Fruit fly (Drosophila melanogaster) Kc167 (cell line): Measurements from ENCODE around the gene meso18E.

Source experiments
- Myc ChIP-seq: fragments of >200 bp; optimal IDR thresholded peaks from 2 replicates; lab custom pipeline; 2017; ENCODE audit warnings: missing external identifiers
- Sin3A ChIP-seq: fragments of >200 bp; optimal IDR thresholded peaks from 2 replicates; lab custom pipeline; 2018; ENCODE audit warnings: missing external identifiers
- h ChIP-seq: fragments of >200 bp; optimal IDR thresholded peaks from 3 replicates; lab custom pipeline; 2018; ENCODE audit warnings: missing external identifiers
- insv ChIP-seq: fragments of >200 bp; optimal IDR thresholded peaks from 3 replicates; lab custom pipeline; 2018; ENCODE audit warnings: missing external identifiers
- psq ChIP-seq: fragments of >200 bp; optimal IDR thresholded peaks from 2 replicates; lab custom pipeline; 2017; ENCODE audit warnings: missing external identifiers
- ttk ChIP-seq: sonication (Bioruptor generic); optimal IDR thresholded peaks from 2 replicates; lab custom pipeline; 2017; ENCODE audit warnings: missing external identifiers

The meso18E gene

dm6 chrX:19712898-19713627 is at the start of gene meso18E:
meso18E (minus strand) TSS chrX:19713045.
- TF ChIP-seq Sin3A (lab: Kevin White, UChicago) (no peak), h (no peak), psq (lab: Kevin White, UChicago) (no peak), ttk (no peak), Myc (lab: Kevin White, UChicago) (no peak), insv (lab: Kevin White, UChicago) (no peak)

- no peak for TF ChIP-seq ttk
- no peak for TF ChIP-seq h
- TF ChIP-seq Sin3A (lab: Kevin White, UChicago): no peak
- TF ChIP-seq psq (lab: Kevin White, UChicago): no peak
- no peak for TF ChIP-seq insv (lab: Kevin White, UChicago)
- TF ChIP-seq Myc (lab: Kevin White, UChicago): no peak
Measured at dm6 chrX:19762167-19762566, 49.3 kb upstream of the meso18E start.

DNA sequence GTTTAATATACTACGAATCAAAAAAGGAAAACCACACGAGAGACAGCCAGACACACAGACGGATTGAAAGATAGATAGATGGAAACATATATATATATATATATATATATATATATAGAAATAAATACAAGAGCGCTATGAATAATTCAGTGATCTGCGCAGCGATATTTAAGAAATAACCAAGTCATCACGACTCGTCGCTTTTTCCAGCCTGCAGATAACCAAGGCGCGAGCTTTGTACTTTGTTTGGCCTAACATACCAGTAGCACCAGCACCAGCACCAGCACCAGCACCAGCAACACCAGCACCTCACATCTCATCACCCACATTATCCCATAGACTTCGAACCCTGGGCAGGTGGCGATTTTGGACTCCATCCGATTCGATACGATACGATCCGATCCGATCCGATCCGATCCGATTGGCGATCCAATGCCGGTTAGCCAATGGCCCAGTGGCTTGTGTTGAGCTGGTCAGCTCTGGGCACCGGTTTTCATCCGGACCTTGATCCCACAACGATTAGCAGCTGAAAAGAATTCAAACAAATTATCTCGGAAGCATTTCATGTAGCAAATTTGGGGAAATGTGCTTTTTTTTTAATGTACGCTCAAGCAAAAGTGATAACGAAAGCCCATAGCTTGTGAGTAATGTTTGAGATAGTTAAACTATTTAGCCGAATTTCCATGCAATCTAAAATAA is 42.0 kb upstream of the meso18E start:
- TF ChIP-seq ttk (no peak), h (no peak)

dm6 chrX:19754152-19754579 is 41.3 kb upstream of the meso18E start:
- TF ChIP-seq ttk (no peak), insv (lab: Kevin White, UChicago) (no peak), Sin3A (lab: Kevin White, UChicago) (no peak), Myc (lab: Kevin White, UChicago) (no peak), psq (lab: Kevin White, UChicago) (no peak), h (no peak)

- no peak for TF ChIP-seq psq (lab: Kevin White, UChicago)
- TF ChIP-seq Myc (lab: Kevin White, UChicago): no peak
- no peak for TF ChIP-seq insv (lab: Kevin White, UChicago)
- TF ChIP-seq ttk: no peak
- no peak for TF ChIP-seq h
- no peak for TF ChIP-seq Sin3A (lab: Kevin White, UChicago)
Measured at dm6 chrX:19753710-19754109, 40.9 kb upstream of the meso18E start.

- TF ChIP-seq Sin3A (lab: Kevin White, UChicago) (no peak), insv (lab: Kevin White, UChicago) (no peak), psq (lab: Kevin White, UChicago) (no peak), Myc (lab: Kevin White, UChicago) (no peak), ttk (no peak), h (no peak)
Measured at dm6 chrX:19752344-19752743, 39.5 kb upstream of the meso18E start.

- no peak for TF ChIP-seq Sin3A (lab: Kevin White, UChicago)
- TF ChIP-seq insv (lab: Kevin White, UChicago): no peak
- TF ChIP-seq h: no peak
- no peak for TF ChIP-seq psq (lab: Kevin White, UChicago)
- no peak for TF ChIP-seq ttk
- TF ChIP-seq Myc (lab: Kevin White, UChicago): no peak
Measured at dm6 chrX:19750626-19751149, 37.8 kb upstream of the meso18E start, which contains the start of gene Abcd3. Abcd3 (plus strand) TSS chrX:19750770.

DNA sequence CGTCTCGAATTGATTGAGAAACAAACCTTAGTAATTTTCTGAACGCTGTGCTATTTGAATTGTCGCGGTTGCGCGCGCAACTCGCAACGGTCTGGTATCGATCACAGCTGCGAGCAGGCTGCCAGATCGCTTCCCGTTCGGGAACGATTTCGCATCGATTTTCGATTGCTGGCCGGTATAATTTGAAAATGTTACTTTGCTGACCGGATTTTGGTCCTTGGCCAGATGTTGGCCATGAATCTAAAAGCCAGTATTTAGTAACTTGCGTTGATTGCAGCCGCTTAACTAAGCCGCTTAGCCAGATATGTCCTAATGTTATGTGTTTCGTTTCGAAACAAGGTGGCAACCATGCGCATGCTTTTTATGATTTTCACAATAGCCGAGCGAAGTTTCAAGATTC is 35.7 kb upstream of the meso18E start:
- TF ChIP-seq Myc (lab: Kevin White, UChicago) (no peak), insv (lab: Kevin White, UChicago) (no peak), ttk (no peak), h (no peak), Sin3A (lab: Kevin White, UChicago) (no peak), psq (lab: Kevin White, UChicago) (no peak)

DNA sequence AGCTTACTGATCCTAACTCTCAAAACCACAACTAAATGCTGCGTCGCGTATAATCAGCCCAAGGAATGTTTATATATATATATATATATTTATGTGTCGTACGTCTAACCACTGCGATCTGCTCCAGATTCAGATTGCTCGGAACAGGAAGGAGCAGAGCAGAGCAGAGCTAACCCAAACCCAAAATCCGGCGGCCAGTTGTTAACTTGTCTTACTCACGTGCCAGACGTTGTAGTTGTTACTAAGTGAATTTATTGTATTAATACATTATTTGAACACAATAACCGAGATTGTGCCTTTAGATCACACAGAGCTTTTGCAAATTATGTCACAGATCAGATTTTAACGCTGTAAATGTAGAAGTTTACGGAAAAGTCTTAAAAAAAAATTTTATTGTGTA is 35.2 kb upstream of the meso18E start, which contains the start of gene Alr:
Alr (plus strand) TSS at position 301 of the 400 bp plus-strand sequence.
- TF ChIP-seq psq (lab: Kevin White, UChicago): no peak
- TF ChIP-seq insv (lab: Kevin White, UChicago): no peak
- no peak for TF ChIP-seq h
- TF ChIP-seq Myc (lab: Kevin White, UChicago): no peak
- no peak for TF ChIP-seq Sin3A (lab: Kevin White, UChicago)
- TF ChIP-seq ttk: no peak

- TF ChIP-seq insv (lab: Kevin White, UChicago) (no peak), Sin3A (lab: Kevin White, UChicago) (no peak), ttk (no peak), Myc (lab: Kevin White, UChicago) (no peak)
Measured at dm6 chrX:19745908-19746604, 33.2 kb upstream of the meso18E start, which contains the start of gene parvin. parvin (plus strand) TSS chrX:19746041.

DNA sequence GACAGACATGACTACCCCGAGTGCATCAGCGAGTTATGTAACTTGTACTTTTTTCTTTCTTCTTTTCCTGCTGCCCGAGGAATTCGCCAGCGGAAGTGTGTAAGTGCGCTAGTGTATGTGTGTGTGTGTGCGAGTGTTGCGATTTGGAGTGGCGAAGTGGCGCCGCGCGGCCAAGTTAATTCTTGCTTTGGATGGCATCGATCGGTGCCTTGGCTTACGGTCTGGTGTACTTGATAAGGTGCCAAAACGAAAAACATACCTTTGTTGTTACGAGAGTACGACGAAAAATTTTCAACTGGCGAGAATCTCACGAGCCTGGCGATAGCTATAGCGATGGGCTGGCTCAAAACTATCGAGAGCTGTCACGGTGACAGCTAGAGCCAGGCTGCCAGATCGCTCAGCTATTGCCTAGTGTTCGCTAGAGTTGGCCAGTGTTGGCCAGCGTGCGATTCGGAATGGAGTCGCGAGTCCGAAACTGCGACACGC is 31.2 kb upstream of the meso18E start, which contains the start of the genes CG18809, COX6B, CG33932 and Rpp20:
CG18809 (minus strand) TSS at position 333 of the 486 bp plus-strand sequence.
COX6B (minus strand) TSS at position 333 of the 486 bp plus-strand sequence.
CG33932 (plus strand) TSS at position 429 of the 486 bp plus-strand sequence.
Rpp20 (plus strand) TSS at position 429 of the 486 bp plus-strand sequence.
- no peak for TF ChIP-seq psq (lab: Kevin White, UChicago)
- no peak for TF ChIP-seq Sin3A (lab: Kevin White, UChicago)
